Fruit fly (Drosophila melanogaster) whole organism, embryonic: Measurements from ENCODE around the gene Bsg.

ENCODE experiments used
- Bgb ChIP-seq: fragments of 200-800 bp; sonication (Bioruptor generic); IDR thresholded peaks from 2 replicates; pipeline ENCODE4 v1.3.6; 2022; ENCODE audit warnings: missing biosample characterization, missing genetic modification characterization; ENCODE audit not compliant: partially characterized antibody
- C15 ChIP-seq: fragments of 200-800 bp; sonication (Bioruptor generic); IDR thresholded peaks from 3 replicates; pipeline ENCODE4 v1.3.6; 2022; ENCODE audit warnings: missing biosample characterization, missing genetic modification characterization
- CG10654 ChIP-seq: fragments of 200-800 bp; sonication (Bioruptor generic); optimal IDR thresholded peaks from 2 replicates; lab custom pipeline; 2016; ENCODE audit warnings: missing biosample characterization, missing genetic modification characterization
- CG12659 ChIP-seq: fragments of 200-800 bp; sonication (Bioruptor generic); optimal IDR thresholded peaks from 3 replicates; lab custom pipeline; 2017; ENCODE audit warnings: mild to moderate bottlenecking, missing biosample characterization, missing genetic modification reagents, missing genetic modification characterization
- CG15696 ChIP-seq: fragments of 200-800 bp; sonication (Bioruptor generic); optimal IDR thresholded peaks from 2 replicates; lab custom pipeline; 2019; ENCODE audit warnings: missing biosample characterization, mild to moderate bottlenecking, missing genetic modification characterization, moderate library complexity
- CG17359 ChIP-seq: fragments of 200-800 bp; sonication (Bioruptor generic); optimal IDR thresholded peaks from 3 replicates; lab custom pipeline; 2018; ENCODE audit warnings: missing biosample characterization, mild to moderate bottlenecking, missing genetic modification characterization, moderate library complexity
- CG18011 ChIP-seq: fragments of 200-800 bp; sonication (Bioruptor generic); optimal IDR thresholded peaks from 2 replicates; lab custom pipeline; 2017; ENCODE audit warnings: missing biosample characterization, missing genetic modification characterization, mild to moderate bottlenecking, moderate library complexity, missing genotype
- CG32772 ChIP-seq: fragments of 200-800 bp; sonication (Bioruptor generic); IDR thresholded peaks from 2 replicates; pipeline ENCODE4 v1.3.6; 2022; ENCODE audit warnings: missing biosample characterization, missing genetic modification characterization
- CG33213 ChIP-seq: fragments of 200-800 bp; sonication (Bioruptor generic); optimal IDR thresholded peaks from 3 replicates; lab custom pipeline; 2016; ENCODE audit warnings: missing biosample characterization, missing genetic modification characterization
- CG3838 ChIP-seq: fragments of 200-800 bp; sonication (Bioruptor generic); optimal IDR thresholded peaks from 3 replicates; lab custom pipeline; 2016; ENCODE audit warnings: missing biosample characterization, missing genetic modification characterization
- CG4360 ChIP-seq: fragments of 200-800 bp; sonication (Bioruptor generic); IDR thresholded peaks from 2 replicates; pipeline ENCODE4 v1.3.6; 2022; ENCODE audit warnings: missing biosample characterization, missing genetic modification characterization
- CG4730 ChIP-seq: fragments of 200-800 bp; sonication (Bioruptor generic); IDR thresholded peaks from 2 replicates; pipeline ENCODE4 v1.3.6; 2022; ENCODE audit warnings: missing biosample characterization, missing genetic modification characterization
- CG6654 ChIP-seq: fragments of 200-800 bp; sonication (Bioruptor generic); optimal IDR thresholded peaks from 2 replicates; lab custom pipeline; 2017; ENCODE audit warnings: missing biosample characterization, mild to moderate bottlenecking, missing genetic modification characterization
- CG7271 ChIP-seq: fragments of 200-800 bp; sonication (Bioruptor generic); optimal IDR thresholded peaks from 2 replicates; lab custom pipeline; 2018; ENCODE audit warnings: missing biosample characterization, mild to moderate bottlenecking, missing genetic modification characterization, moderate library complexity
- CG7372 ChIP-seq: fragments of 200-800 bp; sonication (Bioruptor generic); IDR thresholded peaks from 2 replicates; pipeline ENCODE4 v1.3.6; 2022; ENCODE audit warnings: missing biosample characterization, missing genetic modification characterization
- CG7839 ChIP-seq: fragments of 200-800 bp; sonication (Bioruptor generic); optimal IDR thresholded peaks from 3 replicates; lab custom pipeline; 2018; ENCODE audit warnings: missing biosample characterization, mild to moderate bottlenecking, missing genetic modification characterization, moderate library complexity
- CoRest ChIP-seq: fragments of 200-800 bp; sonication (Bioruptor generic); optimal IDR thresholded peaks from 3 replicates; lab custom pipeline; 2018; ENCODE audit warnings: missing biosample characterization, mild to moderate bottlenecking, missing genetic modification characterization, moderate library complexity
- D19A ChIP-seq: fragments of 200-800 bp; optimal IDR thresholded peaks from 3 replicates; lab custom pipeline; 2019; ENCODE audit warnings: missing biosample characterization, mild to moderate bottlenecking, missing genetic modification characterization, moderate library complexity
- Gug ChIP-seq: fragments of 200-800 bp; sonication (Bioruptor generic); IDR thresholded peaks from 4 replicates; pipeline ENCODE4 v1.3.6; 2022; ENCODE audit warnings: missing biosample characterization, missing genetic modification characterization
- H15 ChIP-seq: fragments of 200-800 bp; sonication (Bioruptor generic); IDR thresholded peaks from 3 replicates; pipeline ENCODE4 v1.3.6; 2022; ENCODE audit warnings: missing biosample characterization, missing genetic modification characterization
- Hand ChIP-seq: fragments of 200-800 bp; sonication (Bioruptor generic); optimal IDR thresholded peaks from 2 replicates; lab custom pipeline; 2017; ENCODE audit warnings: mild to moderate bottlenecking, missing biosample characterization, missing genetic modification reagents, missing genetic modification characterization
- HmgZ ChIP-seq: fragments of 200-800 bp; sonication (Bioruptor generic); optimal IDR thresholded peaks from 2 replicates; lab custom pipeline; 2018; ENCODE audit warnings: missing biosample characterization, mild to moderate bottlenecking, missing genetic modification characterization
- Hr3 ChIP-seq: fragments of 200-800 bp; sonication (Bioruptor generic); optimal IDR thresholded peaks from 3 replicates; lab custom pipeline; 2016; ENCODE audit warnings: missing biosample characterization, missing genetic modification characterization
- Jarid2 ChIP-seq: fragments of 200-800 bp; sonication (Bioruptor generic); optimal IDR thresholded peaks from 3 replicates; lab custom pipeline; 2017; ENCODE audit warnings: mild to moderate bottlenecking, missing biosample characterization, missing genetic modification reagents, missing genetic modification characterization
- MTF-1 ChIP-seq: fragments of 200-800 bp; sonication (Bioruptor generic); optimal IDR thresholded peaks from 2 replicates; lab custom pipeline; 2018; ENCODE audit warnings: missing biosample characterization, mild to moderate bottlenecking, missing genetic modification characterization, borderline replicate concordance
- Mrtf ChIP-seq: fragments of 200-800 bp; sonication (Bioruptor generic); IDR thresholded peaks from 3 replicates; pipeline ENCODE4 v1.3.6; 2022; ENCODE audit warnings: missing biosample characterization, missing genetic modification characterization
- NC2α ChIP-seq: fragments of 200-800 bp; sonication (Bioruptor generic); optimal IDR thresholded peaks from 2 replicates; lab custom pipeline; 2016; ENCODE audit warnings: missing biosample characterization, missing genetic modification characterization
- NK7.1 ChIP-seq: fragments of 200-800 bp; sonication (Bioruptor generic); optimal IDR thresholded peaks from 3 replicates; lab custom pipeline; 2016; ENCODE audit warnings: missing biosample characterization, missing genetic modification characterization
- Opbp ChIP-seq: fragments of 200-800 bp; sonication (Bioruptor generic); IDR thresholded peaks from 3 replicates; pipeline ENCODE4 v1.3.6; 2022; ENCODE audit warnings: missing biosample characterization, missing genetic modification characterization; ENCODE audit not compliant: partially characterized antibody
- Sox102F ChIP-seq: fragments of 200-800 bp; sonication (Bioruptor generic); optimal IDR thresholded peaks from 2 replicates; lab custom pipeline; 2018; ENCODE audit warnings: missing biosample characterization, mild to moderate bottlenecking, missing genetic modification characterization, moderate library complexity
- Spps ChIP-seq: fragments of 200-800 bp; sonication (Bioruptor generic); optimal IDR thresholded peaks from 2 replicates; lab custom pipeline; 2018; ENCODE audit warnings: missing biosample characterization, mild to moderate bottlenecking, missing genetic modification characterization
- Usf ChIP-seq: fragments of 200-800 bp; sonication (Bioruptor generic); optimal IDR thresholded peaks from 2 replicates; lab custom pipeline; 2017; ENCODE audit warnings: missing genotype, missing biosample characterization, missing genetic modification characterization
- az2 ChIP-seq: fragments of 200-800 bp; sonication (Bioruptor generic); optimal IDR thresholded peaks from 3 replicates; lab custom pipeline; 2016; ENCODE audit warnings: missing biosample characterization, missing genetic modification characterization
- bcd ChIP-seq: fragments of 200-800 bp; sonication (Bioruptor generic); optimal IDR thresholded peaks from 2 replicates; lab custom pipeline; 2017; ENCODE audit warnings: missing biosample characterization, mild to moderate bottlenecking, missing genetic modification characterization
- disco-r ChIP-seq: fragments of 200-800 bp; sonication (Bioruptor generic); optimal IDR thresholded peaks from 2 replicates; lab custom pipeline; 2016; ENCODE audit warnings: missing biosample characterization, missing genetic modification characterization
- esg ChIP-seq: fragments of 200-800 bp; sonication (Bioruptor generic); conservative IDR thresholded peaks from 2 replicates; pipeline ENCODE4 v1.3.6; 2022; ENCODE audit warnings: missing biosample characterization, missing genetic modification characterization
- gro ChIP-seq: fragments of 200-800 bp; sonication (Bioruptor generic); optimal IDR thresholded peaks from 2 replicates; lab custom pipeline; 2016; ENCODE audit warnings: missing biosample characterization, missing genetic modification characterization
- hkb ChIP-seq, 2 experiments: fragments of 200-800 bp in 1 of 2; fragments of >200 bp in 1 of 2; sonication (Bioruptor generic) in 1 of 2; IDR thresholded peaks in 1 of 2; optimal IDR thresholded peaks in 1 of 2; 2 replicates each; pipeline versions ENCODE4 v1.3.6 to Lab custom; 2017 to 2022; ENCODE audit warnings: missing biosample characterization in 1 of 2, missing genetic modification characterization in 1 of 2
- lbe ChIP-seq: fragments of 200-800 bp; sonication (Bioruptor generic); optimal IDR thresholded peaks from 2 replicates; lab custom pipeline; 2016; ENCODE audit warnings: missing biosample characterization, mild to moderate bottlenecking, missing genetic modification characterization
- odd ChIP-seq: fragments of 200-800 bp; sonication (Bioruptor generic); optimal IDR thresholded peaks from 2 replicates; lab custom pipeline; 2017; ENCODE audit warnings: missing biosample characterization, mild to moderate bottlenecking, missing genetic modification characterization
- rib ChIP-seq: fragments of 200-800 bp; sonication (Bioruptor generic); IDR thresholded peaks from 2 replicates; pipeline ENCODE4 v1.3.6; 2022; ENCODE audit warnings: missing biosample characterization, missing genetic modification characterization
- row ChIP-seq: fragments of 200-800 bp; sonication (Bioruptor generic); IDR thresholded peaks from 3 replicates; pipeline ENCODE4 v1.3.6; 2022; ENCODE audit warnings: missing biosample characterization, missing genetic modification characterization
- run ChIP-seq: fragments of 200-800 bp; sonication (Bioruptor generic); optimal IDR thresholded peaks from 3 replicates; lab custom pipeline; 2018; ENCODE audit warnings: missing biosample characterization, mild to moderate bottlenecking, missing genetic modification characterization
- slbo ChIP-seq: fragments of 200-800 bp; sonication (Bioruptor generic); IDR thresholded peaks from 2 replicates; pipeline ENCODE4 v1.3.6; 2022; ENCODE audit warnings: missing biosample characterization, missing genetic modification characterization
- slou ChIP-seq: fragments of 200-800 bp; sonication (Bioruptor generic); optimal IDR thresholded peaks from 3 replicates; lab custom pipeline; 2016; ENCODE audit warnings: missing biosample characterization, missing genetic modification characterization
- tap ChIP-seq: fragments of 200-800 bp; optimal IDR thresholded peaks from 3 replicates; lab custom pipeline; 2019; ENCODE audit warnings: missing biosample characterization, mild to moderate bottlenecking, missing genetic modification characterization, moderate library complexity
- tio ChIP-seq: fragments of 200-800 bp; sonication (Bioruptor generic); optimal IDR thresholded peaks from 2 replicates; lab custom pipeline; 2017; ENCODE audit warnings: missing biosample characterization, missing genetic modification characterization, inconsistent platforms
- tll ChIP-seq, 2 experiments: fragments of 200-800 bp in 1 of 2; fragments of >200 bp in 1 of 2; sonication (Bioruptor generic) in 1 of 2; optimal IDR thresholded peaks; 2 replicates each; lab custom pipeline; 2017 to 2019; ENCODE audit warnings: missing biosample characterization in 2 of 2, missing genetic modification characterization in 2 of 2, mild to moderate bottlenecking in 1 of 2, moderate library complexity in 1 of 2
- zen2 ChIP-seq: fragments of 200-800 bp; sonication (Bioruptor generic); IDR thresholded peaks from 3 replicates; pipeline ENCODE4 v1.3.6; 2022; ENCODE audit warnings: missing biosample characterization, missing genetic modification characterization; ENCODE audit not compliant: partially characterized antibody

The Bsg gene

DNA sequence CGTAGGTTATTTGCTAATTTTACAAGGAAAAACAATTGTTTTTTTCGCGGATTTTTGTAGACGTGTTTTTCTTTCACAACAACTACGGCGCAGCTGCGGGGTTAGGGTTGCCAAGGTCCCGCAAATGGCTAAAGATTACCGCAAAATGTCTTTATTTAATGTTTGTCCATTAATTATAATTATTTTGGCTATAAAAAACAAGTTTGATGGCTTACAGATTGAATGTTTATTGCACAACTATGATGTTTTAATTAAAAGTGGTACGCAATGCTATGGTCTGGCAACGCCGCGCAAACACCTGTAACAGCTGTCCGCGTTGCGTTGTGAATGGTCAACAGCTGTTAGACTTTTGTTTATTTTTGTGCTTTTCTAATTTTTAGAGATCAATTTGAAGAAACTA is 73.5 kb downstream of the Bsg start (continued):
- TF ChIP-seq Opbp (GFP tag; lab: Robert Waterston, UW): no peak
- TF ChIP-seq CG7271 (tag; lab: Kevin White, UChicago): no peak
- TF ChIP-seq Usf (GFP tag; lab: Kevin White, UChicago): no peak
- peak; percentile 26 for TF ChIP-seq CG6654
- TF ChIP-seq H15: peak; percentile 47; the same call in 2 of the 3 replicates
- TF ChIP-seq lbe (GFP tag; lab: Kevin White, UChicago): peak; percentile 60
- peak; percentile 66 for TF ChIP-seq CG12659 (GFP tag; lab: Kevin White, UChicago)
- peak; percentile 71 for TF ChIP-seq slou
- TF ChIP-seq az2: peak; percentile 62
- peak; percentile 67 for TF ChIP-seq CG7372 (GFP tag; lab: Robert Waterston, UW)
- TF ChIP-seq run (tag; lab: Kevin White, UChicago): peak; percentile 39
- TF ChIP-seq CG33213 (GFP tag; lab: Kevin White, UChicago): peak; percentile 74
- TF ChIP-seq Mrtf (GFP tag; lab: Robert Waterston, UW): no peak
- peak; percentile 78 for TF ChIP-seq gro (GFP tag; lab: Kevin White, UChicago)
- TF ChIP-seq CG15696 (tag; lab: Kevin White, UChicago): peak; percentile 59
- peak; percentile 54; the same call in 1 of the 2 replicates for TF ChIP-seq CG4730 (GFP tag; lab: Robert Waterston, UW)
- no peak for TF ChIP-seq rib (GFP tag; lab: Robert Waterston, UW)
- no peak for TF ChIP-seq disco-r (GFP tag; lab: Kevin White, UChicago)
- no peak for TF ChIP-seq Hand (GFP tag; lab: Kevin White, UChicago)
- TF ChIP-seq NK7.1 (GFP tag; lab: Kevin White, UChicago): peak; percentile 51
- peak; percentile 7 for TF ChIP-seq hkb (optimal IDR thresholded peaks at IDR 0.05; lab: Kevin White, UChicago)
- TF ChIP-seq hkb (GFP tag; IDR thresholded peaks at IDR 0.05; lab: Robert Waterston, UW): peak; percentile 47; the same call in 1 of the 2 replicates
- peak; percentile 63 for TF ChIP-seq CG18011 (GFP tag; lab: Kevin White, UChicago)
- TF ChIP-seq Spps (tag; lab: Kevin White, UChicago): peak; percentile 29
- peak; percentile 76 for TF ChIP-seq CoRest
- TF ChIP-seq CG7839 (tag; lab: Kevin White, UChicago): peak; percentile 76
- TF ChIP-seq Jarid2 (GFP tag; lab: Kevin White, UChicago): peak; percentile 6
- peak; percentile 56 for TF ChIP-seq tap (tag; lab: Kevin White, UChicago)
- TF ChIP-seq Sox102F (GFP tag; lab: Kevin White, UChicago): peak; percentile 69
- peak; percentile 68 for TF ChIP-seq CG10654 (GFP tag; lab: Kevin White, UChicago)
- peak; percentile 34; the same call in 1 of the 4 replicates for TF ChIP-seq Gug (GFP tag; lab: Robert Waterston, UW)
- TF ChIP-seq Hr3: peak; percentile 64
- peak; percentile 39 for TF ChIP-seq tio (GFP tag; lab: Kevin White, UChicago)
- TF ChIP-seq tll (GFP tag; optimal IDR thresholded peaks at IDR 0.05; lab: Kevin White, UChicago): no peak
- TF ChIP-seq CG4360: peak; percentile 30; the same call in 1 of the 2 replicates
- peak; percentile 74 for TF ChIP-seq bcd
- TF ChIP-seq zen2 (GFP tag; lab: Robert Waterston, UW): no peak
- TF ChIP-seq C15 (GFP tag; lab: Robert Waterston, UW): no peak; the same call in 2 of the 3 replicates
- TF ChIP-seq CG3838 (GFP tag; lab: Kevin White, UChicago): no peak
- TF ChIP-seq CG17359 (tag; lab: Kevin White, UChicago): peak; percentile 80
- peak; percentile 41; the same call in 1 of the 2 replicates for TF ChIP-seq Bgb
- TF ChIP-seq esg: peak; percentile 72
- TF ChIP-seq row: peak; percentile 87
- TF ChIP-seq odd (GFP tag; lab: Kevin White, UChicago): peak; percentile 30
- TF ChIP-seq CG32772 (GFP tag; lab: Robert Waterston, UW): peak; percentile 67; the same call in 1 of the 2 replicates
- no peak for TF ChIP-seq NC2α (GFP tag; lab: Kevin White, UChicago)
- TF ChIP-seq slbo (GFP tag; lab: Robert Waterston, UW): peak; percentile 80
- peak; percentile 29 for TF ChIP-seq D19A
- TF ChIP-seq MTF-1 (GFP tag; lab: Kevin White, UChicago): peak; percentile 47
- peak; percentile 80 for TF ChIP-seq HmgZ
